Worm (Caenorhabditis elegans) whole organism, L4 larva: Measurements from ENCODE around the gene dmd-4.

ENCODE experiments used
- D1046.2 ChIP-seq: fragments of 200-800 bp; sonication (Bioruptor generic); IDR thresholded peaks from 2 replicates; pipeline ENCODE4 v1.3.6; 2022; ENCODE audit warnings: missing genetic modification characterization, missing compliant biosample characterization
- F26F4.8 ChIP-seq: fragments of 200-800 bp; sonication (Bioruptor generic); conservative IDR thresholded peaks from 2 replicates; pipeline ENCODE4 v1.3.6; 2022; ENCODE audit warnings: missing genetic modification characterization, missing compliant biosample characterization
- F37D6.2 ChIP-seq: sonication (generic microtip); optimal IDR thresholded peaks from 2 replicates; lab custom pipeline; 2016; ENCODE audit warnings: mild to moderate bottlenecking, missing genetic modification characterization, missing compliant biosample characterization
- T20F7.1 ChIP-seq: fragments of 200-800 bp; sonication (Bioruptor generic); optimal IDR thresholded peaks from 2 replicates; lab custom pipeline; 2018; ENCODE audit warnings: mild to moderate bottlenecking, missing genetic modification characterization, missing compliant biosample characterization
- Y105C5A.15 ChIP-seq: fragments of 200-800 bp; sonication (Bioruptor generic); IDR thresholded peaks from 2 replicates; pipeline ENCODE4 v1.3.6; 2022; ENCODE audit warnings: missing genetic modification characterization, missing compliant biosample characterization
- Y75B8A.6 ChIP-seq: fragments of 200-800 bp; sonication (Bioruptor generic); IDR thresholded peaks from 2 replicates; pipeline ENCODE4 v1.3.6; 2022; ENCODE audit warnings: missing genetic modification reagents, missing genetic modification characterization, missing compliant biosample characterization
- ZK546.5 ChIP-seq, 2 experiments: sonication (generic microtip); optimal IDR thresholded peaks; 2 replicates each; lab custom pipeline; 2017; ENCODE audit warnings: missing biosample characterization in 2 of 2, missing genetic modification characterization in 2 of 2
- aha-1 ChIP-seq: fragments of 150-350 bp; peaks from one replicate; lab custom pipeline; 2014; ENCODE audit warnings: missing biosample characterization, missing genetic modification characterization
- ama-1 ChIP-seq: fragments of 150-350 bp; optimal IDR thresholded peaks from 2 replicates; lab custom pipeline; 2014; ENCODE audit warnings: inconsistent platforms, mixed read lengths
- arid-1 ChIP-seq: fragments of 200-800 bp; sonication (Bioruptor generic); conservative IDR thresholded peaks from 2 replicates; pipeline ENCODE4 v1.3.6; 2022; ENCODE audit warnings: missing genetic modification reagents, missing genetic modification characterization, missing compliant biosample characterization
- attf-4 ChIP-seq: sonication (generic microtip); optimal IDR thresholded peaks from 3 replicates; lab custom pipeline; 2017; ENCODE audit warnings: missing biosample characterization, missing genetic modification characterization
- ceh-28 ChIP-seq: fragments of 150-350 bp; optimal IDR thresholded peaks from 2 replicates; lab custom pipeline; 2014; ENCODE audit warnings: missing biosample characterization, missing genetic modification reagents, missing genetic modification characterization
- ceh-32 ChIP-seq: sonication (generic microtip); optimal IDR thresholded peaks from 2 replicates; lab custom pipeline; 2016; ENCODE audit warnings: mild to moderate bottlenecking, missing genetic modification characterization, missing compliant biosample characterization; ENCODE audit not compliant: poor library complexity
- ceh-44 ChIP-seq: fragments of 200-800 bp; sonication (Bioruptor generic); IDR thresholded peaks from 2 replicates; pipeline ENCODE4 v1.3.6; 2022; ENCODE audit warnings: missing genetic modification reagents, missing genetic modification characterization, missing compliant biosample characterization
- ceh-82 ChIP-seq: sonication (generic microtip); optimal IDR thresholded peaks from 2 replicates; lab custom pipeline; 2017; ENCODE audit warnings: missing biosample characterization, missing genetic modification characterization
- cey-2 ChIP-seq: sonication (generic microtip); optimal IDR thresholded peaks from 3 replicates; lab custom pipeline; 2017; ENCODE audit warnings: missing genetic modification characterization, mild to moderate bottlenecking, missing compliant biosample characterization, antibody characterized with exemption, borderline replicate concordance; ENCODE audit not compliant: insufficient read depth
- ctbp-1 ChIP-seq: fragments of 200-800 bp; sonication (Bioruptor generic); IDR thresholded peaks from 2 replicates; pipeline ENCODE4 v1.3.6; 2022; ENCODE audit warnings: missing genetic modification reagents, missing genetic modification characterization, missing compliant biosample characterization
- daf-12 ChIP-seq: fragments of 150-350 bp; optimal IDR thresholded peaks from 2 replicates; lab custom pipeline; 2014; ENCODE audit warnings: missing biosample characterization, missing genetic modification reagents, missing genetic modification characterization
- daf-8 ChIP-seq: fragments of 200-800 bp; sonication (Bioruptor generic); IDR thresholded peaks from 2 replicates; pipeline ENCODE4 v1.3.6; 2022; ENCODE audit warnings: missing genetic modification characterization, missing compliant biosample characterization
- dmd-6 ChIP-seq: fragments of 200-800 bp; sonication (Bioruptor generic); IDR thresholded peaks from 2 replicates; pipeline ENCODE4 v1.3.6; 2022; ENCODE audit warnings: missing genetic modification reagents, missing genetic modification characterization, missing compliant biosample characterization
- dmd-9 ChIP-seq: fragments of 200-800 bp; sonication (Bioruptor generic); IDR thresholded peaks from 2 replicates; pipeline ENCODE4 v1.3.6; 2022; ENCODE audit warnings: missing genetic modification reagents, missing genetic modification characterization, missing compliant biosample characterization
- dpl-1 ChIP-seq: fragments of 150-350 bp; optimal IDR thresholded peaks from 2 replicates; lab custom pipeline; 2014; ENCODE audit warnings: missing biosample characterization, missing genetic modification reagents, missing genetic modification characterization
- duxl-1 ChIP-seq: sonication (generic microtip); optimal IDR thresholded peaks from 2 replicates; lab custom pipeline; 2016; ENCODE audit warnings: mild to moderate bottlenecking, missing genetic modification characterization, moderate library complexity, missing compliant biosample characterization; ENCODE audit not compliant: poor library complexity
- hif-1 ChIP-seq, 2 experiments: sonication (generic microtip); optimal IDR thresholded peaks; 2 replicates each; lab custom pipeline; 2016 to 2017; ENCODE audit warnings: missing compliant biosample characterization in 2 of 2, missing genetic modification characterization in 2 of 2, missing genetic modification reagents in 2 of 2, missing genotype in 2 of 2, mild to moderate bottlenecking in 1 of 2
- hlh-30 ChIP-seq: sonication (generic microtip); optimal IDR thresholded peaks from 2 replicates; lab custom pipeline; 2017; ENCODE audit warnings: antibody characterized with exemption, mild to moderate bottlenecking, missing genetic modification characterization, missing compliant biosample characterization; ENCODE audit not compliant: insufficient read depth
- jun-1 ChIP-seq: fragments of 150-350 bp; optimal IDR thresholded peaks from 2 replicates; lab custom pipeline; 2014; ENCODE audit warnings: missing biosample characterization, missing genetic modification reagents, missing genetic modification characterization
- lim-7 ChIP-seq: fragments of 200-800 bp; sonication (Bioruptor generic); IDR thresholded peaks from 2 replicates; pipeline ENCODE4 v1.3.6; 2022; ENCODE audit warnings: missing genetic modification characterization, missing compliant biosample characterization
- lin-1 ChIP-seq: fragments of 200-800 bp; sonication (Bioruptor generic); IDR thresholded peaks from 2 replicates; pipeline ENCODE4 v1.3.6; 2022; ENCODE audit warnings: missing genetic modification reagents, missing genetic modification characterization, missing compliant biosample characterization
- lin-15B ChIP-seq: fragments of 150-350 bp; sonication (generic microtip); optimal IDR thresholded peaks from 3 replicates; lab custom pipeline; 2014; ENCODE audit warnings: missing biosample characterization, missing genetic modification characterization
- lin-38 ChIP-seq: fragments of 200-800 bp; sonication (Bioruptor generic); IDR thresholded peaks from 2 replicates; pipeline ENCODE4 v1.3.6; 2022; ENCODE audit warnings: missing genetic modification reagents, missing genetic modification characterization, missing compliant biosample characterization
- lin-39 ChIP-seq: fragments of 150-350 bp; optimal IDR thresholded peaks from 2 replicates; lab custom pipeline; 2014; ENCODE audit warnings: missing biosample characterization, missing genetic modification reagents, missing genetic modification characterization
- lir-3 ChIP-seq: sonication (generic microtip); optimal IDR thresholded peaks from 2 replicates; lab custom pipeline; 2016; ENCODE audit warnings: mild to moderate bottlenecking, missing genetic modification characterization, missing compliant biosample characterization
- madf-9 ChIP-seq: fragments of 200-800 bp; sonication (Bioruptor generic); conservative IDR thresholded peaks from 2 replicates; pipeline ENCODE4 v1.3.6; 2022; ENCODE audit warnings: missing genetic modification reagents, missing genetic modification characterization, missing compliant biosample characterization
- mep-1 ChIP-seq: fragments of 150-350 bp; sonication (generic microtip); optimal IDR thresholded peaks from 3 replicates; lab custom pipeline; 2014; ENCODE audit warnings: missing biosample characterization, missing genetic modification characterization
- nhr-11 ChIP-seq: fragments of 150-350 bp; optimal IDR thresholded peaks from 2 replicates; lab custom pipeline; 2014; ENCODE audit warnings: missing biosample characterization, missing genetic modification characterization
- nhr-48 ChIP-seq: sonication (generic microtip); optimal IDR thresholded peaks from 2 replicates; lab custom pipeline; 2016; ENCODE audit warnings: mild to moderate bottlenecking, missing genetic modification characterization, missing compliant biosample characterization
- nhr-6 ChIP-seq: fragments of 150-350 bp; optimal IDR thresholded peaks from 2 replicates; lab custom pipeline; 2014; ENCODE audit warnings: missing biosample characterization, missing genetic modification characterization
- nhr-76 ChIP-seq: fragments of 150-350 bp; optimal IDR thresholded peaks from 2 replicates; lab custom pipeline; 2014; ENCODE audit warnings: missing biosample characterization, missing genetic modification characterization
- pha-4 ChIP-seq, 2 experiments: fragments of 150-350 bp in 1 of 2; fragments of 200-800 bp in 1 of 2; sonication (Bioruptor generic) in 1 of 2; IDR thresholded peaks in 1 of 2; optimal IDR thresholded peaks in 1 of 2; 2 replicates each; pipeline versions ENCODE4 v1.3.6 to Lab custom; 2014 to 2022; ENCODE audit warnings: missing genetic modification characterization in 2 of 2, missing genetic modification reagents in 2 of 2, missing biosample characterization in 1 of 2, missing compliant biosample characterization in 1 of 2
- skn-1 ChIP-seq: fragments of 150-350 bp; optimal IDR thresholded peaks from 2 replicates; lab custom pipeline; 2014; ENCODE audit warnings: missing biosample characterization, missing genetic modification characterization
- snpc-1.2 ChIP-seq: fragments of 200-800 bp; sonication (Bioruptor generic); IDR thresholded peaks from 2 replicates; pipeline ENCODE4 v1.3.6; 2022; ENCODE audit warnings: missing genetic modification reagents, missing genetic modification characterization, missing compliant biosample characterization
- spr-3 ChIP-seq: fragments of 200-800 bp; sonication (Bioruptor generic); optimal IDR thresholded peaks from 2 replicates; lab custom pipeline; 2018; ENCODE audit warnings: mild to moderate bottlenecking, missing genetic modification characterization, missing compliant biosample characterization
- tag-97 ChIP-seq: fragments of 200-800 bp; sonication (Bioruptor generic); IDR thresholded peaks from 2 replicates; pipeline ENCODE4 v1.3.6; 2022; ENCODE audit warnings: missing genetic modification characterization, missing compliant biosample characterization
- unc-62 ChIP-seq, 3 experiments: fragments of 150-350 bp in 1 of 3; sonication (generic microtip); optimal IDR thresholded peaks in 2 of 3; peaks in 1 of 3; 1 replicate in 1 of 3; 2 replicates in 2 of 3; lab custom pipeline; 2014 to 2017; ENCODE audit warnings: missing biosample characterization in 3 of 3, missing genetic modification characterization in 3 of 3, missing genetic modification reagents in 3 of 3, missing genotype in 1 of 3
- zag-1 ChIP-seq: fragments of 150-350 bp; optimal IDR thresholded peaks from 2 replicates; lab custom pipeline; 2014; ENCODE audit warnings: missing biosample characterization, missing genetic modification characterization
- zfp-2 ChIP-seq: sonication (generic microtip); optimal IDR thresholded peaks from 2 replicates; lab custom pipeline; 2016; ENCODE audit warnings: mild to moderate bottlenecking, missing genetic modification characterization, missing compliant biosample characterization
- zfp-3 ChIP-seq: fragments of 200-800 bp; sonication (Bioruptor generic); conservative IDR thresholded peaks from 2 replicates; pipeline ENCODE4 v1.3.6; 2022; ENCODE audit warnings: missing genetic modification reagents, missing genetic modification characterization, missing compliant biosample characterization
- zip-11 ChIP-seq: fragments of 200-800 bp; sonication (Bioruptor generic); IDR thresholded peaks from 2 replicates; pipeline ENCODE4 v1.3.6; 2022; ENCODE audit warnings: missing genetic modification characterization, missing compliant biosample characterization

The dmd-4 gene

DNA sequence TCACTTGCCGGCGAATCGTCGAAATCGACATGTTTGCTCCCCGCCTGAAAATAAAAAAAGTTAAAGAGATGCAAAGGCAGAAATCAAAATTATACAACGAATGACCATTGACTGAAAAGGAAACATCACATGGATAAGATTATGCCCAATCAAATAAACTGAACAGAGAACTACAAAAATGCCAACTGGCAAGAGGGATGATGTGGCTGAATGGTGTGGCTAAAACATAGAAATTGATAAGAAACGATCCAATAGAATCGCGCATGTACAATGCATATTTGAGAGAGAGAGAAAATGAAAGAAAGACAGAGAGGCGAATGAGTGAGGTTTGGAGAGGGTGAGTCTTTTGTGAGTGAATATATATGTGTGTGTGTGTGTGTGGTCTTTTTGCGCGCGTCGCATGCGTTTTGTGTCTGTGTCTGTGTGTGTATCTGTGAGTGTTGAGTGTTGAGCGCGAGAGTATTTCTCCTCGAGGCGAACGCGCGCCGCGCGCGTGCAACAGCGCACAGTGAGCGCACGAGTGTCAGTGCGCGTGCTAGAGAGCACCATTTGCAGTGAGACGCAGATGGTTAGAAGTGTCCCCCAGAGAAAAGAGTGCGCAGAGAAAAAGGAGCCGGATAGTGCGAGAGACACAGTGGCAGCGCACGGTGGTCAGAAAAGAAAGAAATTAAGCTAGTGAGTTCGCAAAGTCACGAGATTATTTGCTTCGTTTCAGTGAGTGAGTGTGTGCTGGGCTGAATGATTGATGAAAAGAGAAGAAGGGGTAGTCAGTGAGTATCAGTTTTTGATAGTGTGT is 43.0 kb downstream of the dmd-4 start, which contains the start of gene epn-1 (continued):
- TF ChIP-seq tag-97 = no peak
- TF ChIP-seq lin-38 = peak; percentile 80
- peak; percentile 94 for TF ChIP-seq F37D6.2 (tag; lab: Kevin White, UChicago)
- peak; percentile 84 for TF ChIP-seq lir-3
- TF ChIP-seq jun-1 (tag; lab: Kevin White, UChicago) = peak; percentile 93
- peak; percentile 94 for TF ChIP-seq nhr-6 (tag; lab: Kevin White, UChicago)
- peak; percentile 98 for TF ChIP-seq mep-1 (tag; lab: Kevin White, UChicago)
- peak; percentile 99 for TF ChIP-seq dmd-6 (GFP tag; lab: Robert Waterston, UW)
- TF ChIP-seq arid-1 (GFP tag; lab: Robert Waterston, UW) = peak; percentile 76
- peak; percentile 96 for TF ChIP-seq lin-1 (GFP tag; lab: Robert Waterston, UW)
- TF ChIP-seq dpl-1 (GFP tag; lab: Kevin White, UChicago) = peak; percentile 73
- TF ChIP-seq aha-1 = peak; percentile 100
- TF ChIP-seq madf-9 (GFP tag; lab: Robert Waterston, UW) = peak; percentile 96
- peak in 1 of 2 experiments; percentile 49 for TF ChIP-seq ZK546.5 (tag; optimal IDR thresholded peaks at IDR 0.05; lab: Kevin White, UChicago)
- TF ChIP-seq F26F4.8 (GFP tag; lab: Robert Waterston, UW) = no peak
- peak; percentile 66 for TF ChIP-seq zfp-2 (tag; lab: Kevin White, UChicago)
- TF ChIP-seq daf-12 (tag; lab: Kevin White, UChicago) = no peak
- peak; percentile 18 for TF ChIP-seq ama-1 (lab: Kevin White, UChicago)
- TF ChIP-seq zag-1 (tag; lab: Kevin White, UChicago) = peak; percentile 72
- peak; percentile 10 for TF ChIP-seq lin-15B (tag; lab: Kevin White, UChicago)
- 0 out of 2 replicates have a peak, but pooled peaks have one; percentile 35 for TF ChIP-seq Y105C5A.15 (GFP tag; lab: Robert Waterston, UW)
- TF ChIP-seq snpc-1.2 = no peak; the same call in 1 of the 2 replicates
- peak; percentile 96 for TF ChIP-seq ctbp-1
- no peak for TF ChIP-seq attf-4
- TF ChIP-seq lim-7 (GFP tag; lab: Robert Waterston, UW) = peak; percentile 65
- peak; percentile 83 for TF ChIP-seq zfp-3 (GFP tag; lab: Robert Waterston, UW)
- peak; percentile 71 for TF ChIP-seq duxl-1 (tag; lab: Kevin White, UChicago)
- TF ChIP-seq spr-3 (GFP tag; lab: Kevin White, UChicago) = peak; percentile 84
- TF ChIP-seq cey-2 (tag; lab: Kevin White, UChicago) = no peak
- peak; percentile 39 for TF ChIP-seq ceh-28 (tag; lab: Kevin White, UChicago)
- TF ChIP-seq T20F7.1 (GFP tag; lab: Kevin White, UChicago) = peak; percentile 88
- 0 out of 2 replicates have a peak, but pooled peaks have one; percentile 55 for TF ChIP-seq daf-8 (GFP tag; lab: Robert Waterston, UW)
- peak; percentile 65 for TF ChIP-seq ceh-32 (tag; lab: Kevin White, UChicago)
- TF ChIP-seq dmd-9 = peak; percentile 92
- no peak for TF ChIP-seq ceh-82 (tag; lab: Kevin White, UChicago)
- no peak for TF ChIP-seq skn-1 (tag; lab: Kevin White, UChicago)
- TF ChIP-seq ceh-44 = no peak
- TF ChIP-seq nhr-11 = peak; percentile 96
- TF ChIP-seq unc-62 (GFP tag; optimal IDR thresholded peaks at IDR 0.05 in 1 of 2; lab: Kevin White, UChicago) = peak in 1 of 2 experiments; percentile 100
- peak; percentile 21 for TF ChIP-seq unc-62 (tag; optimal IDR thresholded peaks at IDR 0.05; lab: Kevin White, UChicago)
- peak; percentile 100 for TF ChIP-seq hlh-30 (tag; lab: Kevin White, UChicago)
- peak; percentile 99 for TF ChIP-seq nhr-48 (tag; lab: Kevin White, UChicago)
- peak; percentile 83 to 97 for TF ChIP-seq hif-1 (tag; optimal IDR thresholded peaks at IDR 0.05; lab: Kevin White, UChicago)
- TF ChIP-seq nhr-76 = peak; percentile 66
- peak; percentile 96 for TF ChIP-seq pha-4 (GFP tag; IDR thresholded peaks at IDR 0.05; lab: Robert Waterston, UW)
- TF ChIP-seq pha-4 (tag; optimal IDR thresholded peaks at IDR 0.05; lab: Kevin White, UChicago) = no peak
- no peak for TF ChIP-seq zip-11 (GFP tag; lab: Robert Waterston, UW)
- TF ChIP-seq Y75B8A.6 (GFP tag; lab: Robert Waterston, UW) = 0 out of 2 replicates have a peak, but pooled peaks have one; percentile 3
- peak; percentile 81; the same call in 1 of the 2 replicates for TF ChIP-seq D1046.2 (GFP tag; lab: Robert Waterston, UW)
- TF ChIP-seq lin-39 (tag; lab: Kevin White, UChicago) = peak; percentile 36
